Fruit fly (Drosophila melanogaster): ENCODE data around the gene Antdh.

DNA sequence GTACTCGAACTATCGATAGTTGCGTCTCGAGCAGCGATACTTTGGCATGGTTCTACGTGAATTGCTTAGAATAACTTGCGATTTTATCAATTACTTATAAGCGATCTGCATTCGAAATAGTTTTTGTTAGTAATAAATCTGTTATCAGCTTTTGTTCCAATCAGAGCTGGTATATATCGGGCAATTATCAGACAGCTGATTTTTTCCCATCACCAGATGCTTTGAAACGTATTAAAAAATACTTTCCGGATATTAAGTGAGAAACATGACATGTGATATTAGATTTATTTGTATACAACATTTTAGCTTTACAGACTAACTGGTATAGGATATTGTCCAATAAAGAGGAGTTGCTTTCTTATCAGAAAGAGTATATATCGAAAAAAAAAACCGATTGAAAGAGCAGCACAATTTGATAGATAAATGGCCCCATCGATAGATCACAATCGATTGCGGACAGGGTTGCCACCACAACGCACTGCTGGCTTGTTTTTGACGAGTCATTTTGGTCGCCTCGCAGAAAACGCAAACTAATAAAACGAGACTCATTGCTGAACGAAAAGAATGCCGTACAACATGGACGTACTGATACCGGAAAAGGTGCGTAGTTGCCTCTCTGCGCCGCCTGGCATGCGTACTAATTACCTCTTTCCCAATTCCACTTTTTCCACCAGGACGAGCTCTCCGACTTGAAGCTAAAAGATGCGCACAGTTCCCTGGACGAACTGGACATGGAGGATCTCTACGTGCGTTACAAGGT is 43.9 kb downstream of the Antdh start, which contains the start of gene Rpt3:
- no peak for TF ChIP-seq CG8478 (optimal IDR thresholded peaks at IDR 0.05)
- TF ChIP-seq pan (optimal IDR thresholded peaks at IDR 0.05) = no peak
- TF ChIP-seq EcR (GFP tag; optimal IDR thresholded peaks at IDR 0.05) = no peak
- TF ChIP-seq usp (GFP tag; optimal IDR thresholded peaks at IDR 0.05) = no peak
- TF ChIP-seq psq (optimal IDR thresholded peaks at IDR 0.05) = no peak

Measured in whole organism.